Fruit fly (Drosophila melanogaster) whole organism, embryonic: ENCODE data around the gene CG14853.
A peak's percentile ranks its signal among the peaks of the same experiment; 100 is the strongest.

Experiments used
- Abd-B ChIP-seq: fragments of 200-800 bp; sonication (Bioruptor generic); optimal IDR thresholded peaks from 2 replicates; lab custom pipeline; 2018; ENCODE audit warnings: missing biosample characterization, mild to moderate bottlenecking, missing genetic modification characterization, moderate library complexity
- CG10321 ChIP-seq: fragments of 200-800 bp; sonication (Bioruptor generic); IDR thresholded peaks from 2 replicates; pipeline ENCODE4 v1.3.6; 2022; ENCODE audit warnings: missing biosample characterization, missing genetic modification characterization
- CG11398 ChIP-seq: fragments of 200-800 bp; sonication (Bioruptor generic); optimal IDR thresholded peaks from 2 replicates; lab custom pipeline; 2016; ENCODE audit warnings: missing biosample characterization, missing genetic modification characterization
- CG12236 ChIP-seq: fragments of 200-800 bp; sonication (Bioruptor generic); optimal IDR thresholded peaks from 2 replicates; lab custom pipeline; 2016; ENCODE audit warnings: missing biosample characterization, missing genetic modification characterization
- CG14050 ChIP-seq: fragments of 200-800 bp; sonication (Bioruptor generic); IDR thresholded peaks from 3 replicates; pipeline ENCODE4 v1.3.6; 2022; ENCODE audit warnings: missing biosample characterization, missing genetic modification characterization
- CG14667 ChIP-seq: fragments of 200-800 bp; sonication (Bioruptor generic); IDR thresholded peaks from 2 replicates; pipeline ENCODE4 v1.3.6; 2022; ENCODE audit warnings: missing biosample characterization, missing genetic modification characterization
- CG15011 ChIP-seq: fragments of 200-800 bp; sonication (Bioruptor generic); optimal IDR thresholded peaks from 3 replicates; lab custom pipeline; 2018; ENCODE audit warnings: missing biosample characterization, mild to moderate bottlenecking, missing genetic modification characterization
- CG17359 ChIP-seq: fragments of 200-800 bp; sonication (Bioruptor generic); optimal IDR thresholded peaks from 3 replicates; lab custom pipeline; 2018; ENCODE audit warnings: missing biosample characterization, mild to moderate bottlenecking, missing genetic modification characterization, moderate library complexity
- CG18599 ChIP-seq: fragments of 200-800 bp; sonication (Bioruptor generic); optimal IDR thresholded peaks from 3 replicates; lab custom pipeline; 2017; ENCODE audit warnings: missing biosample characterization, missing genetic modification characterization, mild to moderate bottlenecking, moderate library complexity, missing genetic modification reagents
- CG42726 ChIP-seq: fragments of 200-800 bp; sonication (Bioruptor generic); IDR thresholded peaks from 2 replicates; pipeline ENCODE4 v1.3.6; 2022; ENCODE audit warnings: missing biosample characterization, missing genetic modification characterization; ENCODE audit not compliant: partially characterized antibody
- CG6813 ChIP-seq: fragments of 200-800 bp; sonication (Bioruptor generic); optimal IDR thresholded peaks from 2 replicates; lab custom pipeline; 2017; ENCODE audit warnings: missing biosample characterization, missing genetic modification characterization, mild to moderate bottlenecking, moderate library complexity, missing genetic modification reagents
- CG7786 ChIP-seq: fragments of 200-800 bp; sonication (Bioruptor generic); optimal IDR thresholded peaks from 2 replicates; lab custom pipeline; 2016; ENCODE audit warnings: missing biosample characterization, missing genetic modification characterization
- Camta ChIP-seq: fragments of 200-800 bp; sonication (Bioruptor generic); optimal IDR thresholded peaks from 2 replicates; lab custom pipeline; 2016; ENCODE audit warnings: missing biosample characterization, missing genetic modification characterization
- D19B ChIP-seq: fragments of 200-800 bp; sonication (Bioruptor generic); optimal IDR thresholded peaks from 2 replicates; lab custom pipeline; 2017; ENCODE audit warnings: missing biosample characterization, mild to moderate bottlenecking, missing genetic modification characterization
- Doc3 ChIP-seq: fragments of 200-800 bp; sonication (Bioruptor generic); IDR thresholded peaks from 3 replicates; pipeline ENCODE4 v1.3.6; 2022; ENCODE audit warnings: missing biosample characterization, missing genetic modification characterization; ENCODE audit not compliant: partially characterized antibody
- Dref ChIP-seq: fragments of 200-800 bp; sonication (Bioruptor generic); IDR thresholded peaks from 2 replicates; pipeline ENCODE4 v1.3.6; 2022; ENCODE audit warnings: missing biosample characterization, missing genetic modification characterization
- HLH3B ChIP-seq: fragments of 200-800 bp; sonication (Bioruptor generic); IDR thresholded peaks from 2 replicates; pipeline ENCODE4 v1.3.6; 2022; ENCODE audit warnings: missing biosample characterization, missing genetic modification characterization
- Jarid2 ChIP-seq: fragments of 200-800 bp; sonication (Bioruptor generic); optimal IDR thresholded peaks from 3 replicates; lab custom pipeline; 2017; ENCODE audit warnings: mild to moderate bottlenecking, missing biosample characterization, missing genetic modification reagents, missing genetic modification characterization
- Sry-β ChIP-seq: fragments of 200-800 bp; sonication (Bioruptor generic); optimal IDR thresholded peaks from 2 replicates; lab custom pipeline; 2018; ENCODE audit warnings: missing biosample characterization, mild to moderate bottlenecking, missing genetic modification characterization, moderate library complexity
- Stat92E ChIP-seq, 3 experiments: fragments of >200 bp in 2 of 3; fragments of 200-800 bp in 1 of 3; sonication (Bioruptor generic) in 1 of 3; optimal IDR thresholded peaks; 2 replicates each; lab custom pipeline; 2017 to 2019; ENCODE audit warnings: missing biosample characterization in 3 of 3, missing genetic modification characterization in 3 of 3, mild to moderate bottlenecking in 1 of 3, moderate library complexity in 1 of 3
- Trl ChIP-seq, 3 experiments: fragments of >200 bp in 2 of 3; fragments of 200-800 bp in 1 of 3; sonication (Bioruptor generic) in 1 of 3; optimal IDR thresholded peaks; 2 replicates in 1 of 3; 3 replicates in 2 of 3; lab custom pipeline; 2016 to 2017; ENCODE audit warnings: missing biosample characterization in 1 of 3, missing genetic modification characterization in 1 of 3
- ab ChIP-seq: fragments of 200-800 bp; sonication (Bioruptor generic); optimal IDR thresholded peaks from 2 replicates; lab custom pipeline; 2016; ENCODE audit warnings: missing biosample characterization, missing genetic modification characterization
- abd-A ChIP-seq: fragments of 200-800 bp; sonication (Bioruptor generic); optimal IDR thresholded peaks from 3 replicates; lab custom pipeline; 2019; ENCODE audit warnings: missing biosample characterization, mild to moderate bottlenecking, missing genetic modification characterization, moderate library complexity
- az2 ChIP-seq: fragments of 200-800 bp; sonication (Bioruptor generic); optimal IDR thresholded peaks from 3 replicates; lab custom pipeline; 2016; ENCODE audit warnings: missing biosample characterization, missing genetic modification characterization
- bcd ChIP-seq: fragments of 200-800 bp; sonication (Bioruptor generic); optimal IDR thresholded peaks from 2 replicates; lab custom pipeline; 2017; ENCODE audit warnings: missing biosample characterization, mild to moderate bottlenecking, missing genetic modification characterization
- croc ChIP-seq: fragments of 200-800 bp; sonication (Bioruptor generic); conservative IDR thresholded peaks from 3 replicates; pipeline ENCODE4 v1.3.6; 2022; ENCODE audit warnings: missing biosample characterization, missing genetic modification characterization
- crol ChIP-seq: fragments of 200-800 bp; sonication (Bioruptor generic); IDR thresholded peaks from 2 replicates; pipeline ENCODE4 v1.3.6; 2022; ENCODE audit warnings: missing biosample characterization, missing genetic modification characterization
- danr ChIP-seq: fragments of 200-800 bp; sonication (Bioruptor generic); IDR thresholded peaks from 2 replicates; pipeline ENCODE4 v1.3.6; 2022; ENCODE audit warnings: missing biosample characterization, missing genetic modification characterization
- fd3F ChIP-seq: fragments of 200-800 bp; sonication (Bioruptor generic); optimal IDR thresholded peaks from 2 replicates; lab custom pipeline; 2018; ENCODE audit warnings: missing biosample characterization, mild to moderate bottlenecking, missing genetic modification characterization, moderate library complexity
- fu2 ChIP-seq: fragments of 200-800 bp; sonication (Bioruptor generic); optimal IDR thresholded peaks from 2 replicates; lab custom pipeline; 2016; ENCODE audit warnings: missing biosample characterization, missing genetic modification characterization
- hb ChIP-seq: fragments of 200-800 bp; sonication (Bioruptor generic); IDR thresholded peaks from 3 replicates; pipeline ENCODE4 v1.3.6; 2022; ENCODE audit warnings: missing biosample characterization, missing genetic modification characterization; ENCODE audit not compliant: partially characterized antibody
- hbn ChIP-seq: fragments of 200-800 bp; sonication (Bioruptor generic); IDR thresholded peaks from 2 replicates; pipeline ENCODE4 v1.3.6; 2022; ENCODE audit warnings: missing biosample characterization, missing genetic modification characterization; ENCODE audit not compliant: partially characterized antibody
- inv ChIP-seq: fragments of 200-800 bp; sonication (Bioruptor generic); IDR thresholded peaks from 2 replicates; pipeline ENCODE4 v1.3.6; 2022; ENCODE audit warnings: missing biosample characterization, missing genetic modification characterization; ENCODE audit not compliant: partially characterized antibody
- kah ChIP-seq: fragments of 200-800 bp; sonication (Bioruptor generic); optimal IDR thresholded peaks from 2 replicates; lab custom pipeline; 2018; ENCODE audit warnings: missing biosample characterization, mild to moderate bottlenecking, missing genetic modification characterization
- kay ChIP-seq: fragments of 200-800 bp; sonication (Bioruptor generic); optimal IDR thresholded peaks from 2 replicates; lab custom pipeline; 2016; ENCODE audit warnings: missing biosample characterization, missing genetic modification characterization
- kni ChIP-seq: fragments of 200-800 bp; sonication (Bioruptor generic); optimal IDR thresholded peaks from 3 replicates; lab custom pipeline; 2017; ENCODE audit warnings: mild to moderate bottlenecking, missing biosample characterization, missing genetic modification reagents, missing genetic modification characterization
- lab ChIP-seq: fragments of 200-800 bp; sonication (Bioruptor generic); optimal IDR thresholded peaks from 3 replicates; lab custom pipeline; 2017; ENCODE audit warnings: missing biosample characterization, missing genetic modification characterization, mild to moderate bottlenecking, moderate library complexity, missing genetic modification reagents
- lov ChIP-seq, 2 experiments: fragments of 200-800 bp in 1 of 2; fragments of >200 bp in 1 of 2; sonication (Bioruptor generic) in 1 of 2; IDR thresholded peaks in 1 of 2; optimal IDR thresholded peaks in 1 of 2; 2 replicates in 1 of 2; 3 replicates in 1 of 2; pipeline versions ENCODE4 v1.3.6 to Lab custom; 2017 to 2022; ENCODE audit warnings: missing biosample characterization in 1 of 2, missing genetic modification characterization in 1 of 2
- nau ChIP-seq: fragments of 200-800 bp; sonication (Bioruptor generic); optimal IDR thresholded peaks from 3 replicates; lab custom pipeline; 2017; ENCODE audit warnings: missing biosample characterization, mild to moderate bottlenecking, missing genetic modification characterization, missing genetic modification reagents
- ro ChIP-seq: fragments of 200-800 bp; sonication (Bioruptor generic); IDR thresholded peaks from 2 replicates; pipeline ENCODE4 v1.3.6; 2022; ENCODE audit warnings: missing biosample characterization, missing genetic modification characterization
- sens-2 ChIP-seq: fragments of 200-800 bp; sonication (Bioruptor generic); IDR thresholded peaks from 2 replicates; pipeline ENCODE4 v1.3.6; 2022; ENCODE audit warnings: missing biosample characterization, missing genetic modification characterization
- sr ChIP-seq: fragments of 200-800 bp; sonication (Bioruptor generic); IDR thresholded peaks from 3 replicates; pipeline ENCODE4 v1.3.6; 2022; ENCODE audit warnings: missing biosample characterization, missing genetic modification characterization
- tgo ChIP-seq: fragments of 200-800 bp; sonication (Bioruptor generic); IDR thresholded peaks from 3 replicates; pipeline ENCODE4 v1.3.6; 2022; ENCODE audit warnings: missing biosample characterization, missing genetic modification characterization
- twi ChIP-seq: fragments of 200-800 bp; optimal IDR thresholded peaks from 2 replicates; lab custom pipeline; 2019; ENCODE audit warnings: missing biosample characterization, mild to moderate bottlenecking, missing genetic modification characterization, moderate library complexity
- wor ChIP-seq: fragments of 200-800 bp; sonication (Bioruptor generic); IDR thresholded peaks from 2 replicates; pipeline ENCODE4 v1.3.6; 2022; ENCODE audit warnings: missing biosample characterization, missing genetic modification characterization
- yki ChIP-seq: fragments of >200 bp; optimal IDR thresholded peaks from 3 replicates; lab custom pipeline; 2018
- z ChIP-seq: fragments of 200-800 bp; sonication (Bioruptor generic); IDR thresholded peaks from 3 replicates; pipeline ENCODE4 v1.3.6; 2022; ENCODE audit warnings: missing biosample characterization, missing genetic modification characterization

The CG14853 gene

DNA sequence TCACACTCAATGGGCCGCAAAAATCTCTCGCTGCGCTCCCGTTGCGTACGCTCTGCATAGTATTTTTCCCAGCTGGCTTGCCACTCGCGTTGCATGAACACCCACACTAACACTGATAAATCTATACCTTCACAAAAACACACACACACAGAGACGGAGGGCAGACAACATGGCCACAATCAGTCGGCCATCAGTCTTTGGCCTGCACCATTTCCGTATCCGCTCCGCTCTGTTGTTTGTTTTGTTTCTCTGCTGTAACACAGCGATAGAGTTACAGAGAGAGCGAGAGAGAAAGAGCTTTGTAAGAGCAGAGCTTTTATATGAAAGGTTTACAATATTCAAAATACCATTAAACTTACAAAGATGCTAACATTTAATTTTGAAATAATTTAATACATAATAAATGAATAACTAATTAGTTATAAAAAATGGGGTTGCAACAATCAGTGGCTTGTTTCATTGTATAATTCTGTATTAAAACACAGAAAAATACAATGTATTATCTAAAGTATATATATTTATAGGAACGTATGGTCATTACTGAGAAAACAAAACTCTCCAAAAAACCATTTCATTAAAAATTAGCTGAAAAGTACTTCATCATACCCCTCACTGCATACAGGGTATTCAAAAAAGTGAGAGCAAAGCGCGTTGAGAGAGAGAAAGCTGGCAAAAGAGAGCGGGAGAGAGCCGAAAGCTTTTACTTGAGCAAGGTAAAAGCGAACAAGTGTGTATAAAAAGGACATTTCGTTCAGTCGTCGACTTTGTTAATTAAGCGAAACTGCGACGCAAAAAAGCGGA is at the start of gene CG14853 (continued):
- TF ChIP-seq fd3F (GFP tag; lab: Kevin White, UChicago) = peak; percentile 81
- peak; percentile 84 for TF ChIP-seq nau (GFP tag; lab: Kevin White, UChicago)
- no peak for TF ChIP-seq Dref (GFP tag; lab: Robert Waterston, UW)
- peak; percentile 54 for TF ChIP-seq twi (tag; lab: Kevin White, UChicago)
- TF ChIP-seq yki (lab: Kevin White, UChicago) = no peak
- TF ChIP-seq inv (GFP tag; lab: Robert Waterston, UW) = no peak
- TF ChIP-seq Sry-β (GFP tag; lab: Kevin White, UChicago) = peak; percentile 24
- TF ChIP-seq kay (GFP tag; lab: Kevin White, UChicago) = peak; percentile 59
- peak; percentile 54 for TF ChIP-seq CG15011 (GFP tag; lab: Kevin White, UChicago)
- TF ChIP-seq lov (optimal IDR thresholded peaks at IDR 0.05; lab: Kevin White, UChicago) = no peak
- peak; percentile 77; the same call in 1 of the 3 replicates for TF ChIP-seq lov (GFP tag; IDR thresholded peaks at IDR 0.05; lab: Robert Waterston, UW)
- TF ChIP-seq sr (GFP tag; lab: Robert Waterston, UW) = peak; percentile 60; the same call in 2 of the 3 replicates
- peak; percentile 68 for TF ChIP-seq ro (GFP tag; lab: Robert Waterston, UW)
- no peak for TF ChIP-seq hb (GFP tag; lab: Robert Waterston, UW)
- peak; percentile 67 for TF ChIP-seq CG18599
- TF ChIP-seq CG11398 (GFP tag; lab: Kevin White, UChicago) = peak; percentile 38
- TF ChIP-seq kah (GFP tag; lab: Kevin White, UChicago) = peak; percentile 48
- 0 out of 2 replicates have a peak, but pooled peaks have one; percentile 21 for TF ChIP-seq danr (GFP tag; lab: Robert Waterston, UW)
- TF ChIP-seq CG14050 = peak; percentile 80
- no peak for TF ChIP-seq Doc3 (GFP tag; lab: Robert Waterston, UW)
- TF ChIP-seq fu2 (GFP tag; lab: Kevin White, UChicago) = no peak
- no peak for TF ChIP-seq hbn
- peak; percentile 87 for TF ChIP-seq D19B (GFP tag; lab: Kevin White, UChicago)
- TF ChIP-seq Abd-B (GFP tag; lab: Kevin White, UChicago) = peak; percentile 72
- TF ChIP-seq lab (GFP tag; lab: Kevin White, UChicago) = peak; percentile 69
- no peak for TF ChIP-seq CG7786 (GFP tag; lab: Kevin White, UChicago)
- TF ChIP-seq kni = peak; percentile 59
- TF ChIP-seq HLH3B (GFP tag; lab: Robert Waterston, UW) = peak; percentile 54
- TF ChIP-seq wor (GFP tag; lab: Robert Waterston, UW) = peak; percentile 81
- TF ChIP-seq Trl (optimal IDR thresholded peaks at IDR 0.05; lab: Kevin White, UChicago) = peak; percentile 61 to 76
- TF ChIP-seq Trl (GFP tag; optimal IDR thresholded peaks at IDR 0.05; lab: Kevin White, UChicago) = no peak
- TF ChIP-seq CG10321 = no peak
- peak; percentile 66 for TF ChIP-seq croc (GFP tag; lab: Robert Waterston, UW)
- TF ChIP-seq Jarid2 = peak; percentile 23
- peak; percentile 86 for TF ChIP-seq CG6813 (GFP tag; lab: Kevin White, UChicago)
- TF ChIP-seq CG12236 = no peak
- peak; percentile 65 for TF ChIP-seq sens-2 (GFP tag; lab: Robert Waterston, UW)
- no peak for TF ChIP-seq crol
- no peak for TF ChIP-seq CG42726
- peak; percentile 12; the same call in 1 of the 3 replicates for TF ChIP-seq z
- peak; percentile 89 for TF ChIP-seq az2 (GFP tag; lab: Kevin White, UChicago)
- TF ChIP-seq Camta (GFP tag; lab: Kevin White, UChicago) = no peak
- TF ChIP-seq CG17359 (tag; lab: Kevin White, UChicago) = peak; percentile 84
- peak; percentile 71; the same call in 2 of the 3 replicates for TF ChIP-seq tgo
- TF ChIP-seq abd-A (tag; lab: Kevin White, UChicago) = peak; percentile 79
- TF ChIP-seq ab (GFP tag; lab: Kevin White, UChicago) = no peak
- no peak for TF ChIP-seq Stat92E (GFP tag; optimal IDR thresholded peaks at IDR 0.05; lab: Kevin White, UChicago)
- peak; percentile 58 for TF ChIP-seq bcd (GFP tag; lab: Kevin White, UChicago)
- peak; percentile 72 for TF ChIP-seq CG14667
